2 fruit fly cellular contexts compared by ENCODE assay signal in the genomic region with DNA sequence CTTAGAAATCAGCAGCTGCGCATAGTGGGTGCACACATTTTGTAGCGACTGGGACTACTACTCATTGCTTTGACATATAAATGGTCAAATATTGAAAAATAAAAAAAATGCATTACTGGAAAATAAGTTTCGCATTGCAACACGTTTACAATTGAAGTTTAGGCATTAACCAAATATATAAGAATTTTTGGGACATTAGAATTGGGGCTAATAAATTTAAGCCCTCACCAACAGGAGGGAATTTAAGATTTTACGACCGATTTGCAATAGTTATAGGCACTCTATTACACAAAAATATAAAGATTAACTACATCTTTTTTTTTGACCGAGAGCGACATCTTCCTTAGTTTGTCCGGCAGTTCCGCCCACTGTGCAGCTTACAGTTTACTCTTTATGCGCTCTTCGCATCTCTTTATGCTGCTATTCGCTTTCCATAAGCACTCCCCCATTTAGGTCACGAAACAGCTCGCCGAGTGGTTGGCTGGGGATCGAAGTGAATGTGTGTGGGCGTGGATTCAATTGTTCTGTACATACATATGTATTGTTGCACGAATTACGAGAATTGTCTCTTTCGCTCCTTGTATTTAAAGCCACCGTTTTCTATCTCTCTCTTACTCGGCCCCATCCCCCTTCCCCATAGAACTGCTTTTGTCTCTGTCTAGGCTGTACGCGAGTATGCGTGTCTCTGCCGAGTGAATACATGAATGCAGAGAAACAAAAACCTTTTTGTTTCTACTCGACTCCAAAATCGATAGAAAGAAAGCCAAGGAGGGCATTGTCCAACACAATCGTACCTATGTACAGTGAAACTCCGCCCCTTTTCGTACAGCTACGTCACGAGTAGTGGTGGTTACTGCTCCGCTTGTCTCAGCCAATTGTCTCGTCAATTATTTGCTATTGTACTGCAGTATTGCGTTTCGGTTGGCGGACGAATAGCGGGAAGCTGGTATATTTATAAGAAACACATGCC.
TF ChIP-seq lines count a peak whose summit lies in the region.

No protein-coding gene starts in this region.

TF ChIP-seq in whole organism, embryonic, 481 proteins besides CTCF, POLR2A, EP300 and RAD21 (continued from another document and continues in another):
- TF ChIP-seq CG33213 (GFP tag; optimal IDR thresholded peaks at IDR 0.05; lab: Kevin White, UChicago) (peak; percentile 50), Hr3 (GFP tag; optimal IDR thresholded peaks at IDR 0.05; lab: Kevin White, UChicago) (peak; percentile 85), CG10366 (GFP tag; IDR thresholded peaks at IDR 0.05; lab: Robert Waterston, UW) (peak; percentile 5; the same call in 1 of the 2 replicates), h (optimal IDR thresholded peaks at IDR 0.05; lab: Kevin White, UChicago) (no peak), Abd-B (GFP tag; optimal IDR thresholded peaks at IDR 0.05; lab: Kevin White, UChicago) (no peak), Ada2b (GFP tag; IDR thresholded peaks at IDR 0.05; lab: Robert Waterston, UW) (peak; percentile 75), Optix (GFP tag; IDR thresholded peaks at IDR 0.05; lab: Robert Waterston, UW) (no peak; the same call in 2 of the 3 replicates), zf30C (GFP tag; optimal IDR thresholded peaks at IDR 0.05; lab: Kevin White, UChicago) (peak; percentile 4), rib (GFP tag; IDR thresholded peaks at IDR 0.05; lab: Robert Waterston, UW) (no peak), CG14050 (GFP tag; IDR thresholded peaks at IDR 0.05; lab: Robert Waterston, UW) (peak; percentile 68), Hmr (GFP tag; optimal IDR thresholded peaks at IDR 0.05; lab: Kevin White, UChicago) (peak; percentile 89), CG34422 (GFP tag; IDR thresholded peaks at IDR 0.05; lab: Robert Waterston, UW) (no peak), CG14441 (GFP tag; IDR thresholded peaks at IDR 0.05; lab: Robert Waterston, UW) (peak; percentile 77; the same call in 1 of the 2 replicates), croc (GFP tag; conservative IDR thresholded peaks at IDR 0.05; lab: Robert Waterston, UW) (peak; percentile 64; the same call in 2 of the 3 replicates), CG1233 (GFP tag; optimal IDR thresholded peaks at IDR 0.05; lab: Kevin White, UChicago) (peak; percentile 85), CG8089 (GFP tag; optimal IDR thresholded peaks at IDR 0.05; lab: Kevin White, UChicago) (peak; percentile 80), aop (GFP tag; IDR thresholded peaks at IDR 0.05; lab: Robert Waterston, UW) (no peak), Mes4 (GFP tag; optimal IDR thresholded peaks at IDR 0.05; lab: Kevin White, UChicago) (peak; percentile 72), bsh (GFP tag; optimal IDR thresholded peaks at IDR 0.05; lab: Kevin White, UChicago) (peak; percentile 83 to 85), PHDP (tag; optimal IDR thresholded peaks at IDR 0.05; lab: Kevin White, UChicago) (peak; percentile 79), TFAM (GFP tag; optimal IDR thresholded peaks at IDR 0.05; lab: Kevin White, UChicago) (peak; percentile 15), CG3838 (GFP tag; optimal IDR thresholded peaks at IDR 0.05; lab: Kevin White, UChicago) (peak; percentile 28), CG17385 (GFP tag; optimal IDR thresholded peaks at IDR 0.05; lab: Kevin White, UChicago) (peak; percentile 84), CG6813 (GFP tag; optimal IDR thresholded peaks at IDR 0.05; lab: Kevin White, UChicago) (peak; percentile 70), Ravus (GFP tag; IDR thresholded peaks at IDR 0.05; lab: Robert Waterston, UW) (no peak), fu2 (GFP tag; optimal IDR thresholded peaks at IDR 0.05; lab: Kevin White, UChicago) (peak; percentile 73), bigmax (GFP tag; optimal IDR thresholded peaks at IDR 0.05; lab: Kevin White, UChicago) (no peak), unpg (GFP tag; optimal IDR thresholded peaks at IDR 0.05; lab: Kevin White, UChicago) (peak; percentile 75), CG6689 (GFP tag; IDR thresholded peaks at IDR 0.05; lab: Robert Waterston, UW) (no peak; the same call in 1 of the 2 replicates), CG4854 (GFP tag; optimal IDR thresholded peaks at IDR 0.05; lab: Kevin White, UChicago) (peak; percentile 53), tx (GFP tag; optimal IDR thresholded peaks at IDR 0.05; lab: Kevin White, UChicago) (peak; percentile 87), CG14860 (GFP tag; IDR thresholded peaks at IDR 0.05; lab: Robert Waterston, UW; ENCODE audit: partially characterized antibody) (no peak), CG7786 (GFP tag; optimal IDR thresholded peaks at IDR 0.05; lab: Kevin White, UChicago) (peak; percentile 79), D19A (tag; optimal IDR thresholded peaks at IDR 0.05; lab: Kevin White, UChicago) (peak; percentile 53), Fer2 (tag; optimal IDR thresholded peaks at IDR 0.05; lab: Kevin White, UChicago) (peak; percentile 29), CG15073 (GFP tag; optimal IDR thresholded peaks at IDR 0.05; lab: Kevin White, UChicago) (peak; percentile 35), stc (GFP tag; IDR thresholded peaks at IDR 0.05; lab: Robert Waterston, UW) (peak; percentile 68), CG2712 (tag; optimal IDR thresholded peaks at IDR 0.05; lab: Kevin White, UChicago) (peak; percentile 77), pho (GFP tag; optimal IDR thresholded peaks at IDR 0.05; lab: Kevin White, UChicago) (peak; percentile 81), CG8388 (GFP tag; optimal IDR thresholded peaks at IDR 0.05; lab: Kevin White, UChicago) (peak; percentile 79), CG8944 (GFP tag; optimal IDR thresholded peaks at IDR 0.05; lab: Kevin White, UChicago) (peak; percentile 73), Fer3 (tag; optimal IDR thresholded peaks at IDR 0.05; lab: Kevin White, UChicago) (no peak), chm (GFP tag; IDR thresholded peaks at IDR 0.05; lab: Robert Waterston, UW) (no peak), slou (GFP tag; optimal IDR thresholded peaks at IDR 0.05; lab: Kevin White, UChicago) (peak; percentile 48), Meics (GFP tag; optimal IDR thresholded peaks at IDR 0.05; lab: Kevin White, UChicago) (peak; percentile 88), Gsc (GFP tag; IDR thresholded peaks at IDR 0.05; lab: Robert Waterston, UW) (no peak), CG2875 (GFP tag; optimal IDR thresholded peaks at IDR 0.05; lab: Kevin White, UChicago) (peak; percentile 87), CG12769 (tag; optimal IDR thresholded peaks at IDR 0.05; lab: Kevin White, UChicago) (no peak), CoRest (tag; optimal IDR thresholded peaks at IDR 0.05; lab: Kevin White, UChicago) (peak; percentile 88), Jarid2 (GFP tag; optimal IDR thresholded peaks at IDR 0.05; lab: Kevin White, UChicago) (peak; percentile 60), CG6175 (GFP tag; IDR thresholded peaks at IDR 0.05; lab: Robert Waterston, UW) (no peak), Lhr (GFP tag; optimal IDR thresholded peaks at IDR 0.05; lab: Kevin White, UChicago) (peak; percentile 51), NfI (GFP tag; optimal IDR thresholded peaks at IDR 0.05; lab: Kevin White, UChicago) (peak; percentile 83), nom (GFP tag; optimal IDR thresholded peaks at IDR 0.05; lab: Kevin White, UChicago) (no peak), odd (GFP tag; optimal IDR thresholded peaks at IDR 0.05; lab: Kevin White, UChicago) (peak; percentile 89), CG34224 (GFP tag; IDR thresholded peaks at IDR 0.05; lab: Robert Waterston, UW; ENCODE audit: partially characterized antibody) (no peak), Sry-δ (GFP tag; optimal IDR thresholded peaks at IDR 0.05; lab: Kevin White, UChicago) (peak; percentile 26), CG34376 (GFP tag; optimal IDR thresholded peaks at IDR 0.05; lab: Kevin White, UChicago) (peak; percentile 48)

TF ChIP-seq in whole organism, prepupa, 60 proteins besides CTCF, POLR2A, EP300 and RAD21 (continued from another document):
- TF ChIP-seq Sox14 (GFP tag; optimal IDR thresholded peaks at IDR 0.05; lab: Kevin White, UChicago) (peak; percentile 82), achi (GFP tag; optimal IDR thresholded peaks at IDR 0.05; lab: Kevin White, UChicago) (peak; percentile 82)
